Worm (Caenorhabditis elegans): ENCODE data around the gene sap-140.

Gene sap-140

ce11 chrIII:7548963-7549362 lies 49.4 kb downstream of the sap-140 start:
- no peak for TF ChIP-seq xnd-1 (tag; optimal IDR thresholded peaks at IDR 0.05)
- TF ChIP-seq ceh-58 (GFP tag; IDR thresholded peaks at IDR 0.05), result no peak
- TF ChIP-seq K12H6.12 (tag; optimal IDR thresholded peaks at IDR 0.05), result peak; percentile 9

ce11 chrIII:7550979-7551378 lies 51.4 kb downstream of the sap-140 start:
- TF ChIP-seq B0336.3 (GFP tag; IDR thresholded peaks at IDR 0.05) (no peak), akir-1 (GFP tag; optimal IDR thresholded peaks at IDR 0.05) (no peak), hsf-1 (GFP tag; IDR thresholded peaks at IDR 0.05) (no peak), ekl-4 (GFP tag; IDR thresholded peaks at IDR 0.05) (no peak), repo-1 (tag; optimal IDR thresholded peaks at IDR 0.05) (no peak), unc-62 (GFP tag; optimal IDR thresholded peaks at IDR 0.05) (peak; percentile 18), zfh-2 (GFP tag; conservative IDR thresholded peaks at IDR 0.05) (no peak), tlf-1 (GFP tag; optimal IDR thresholded peaks at IDR 0.05) (no peak), F10E7.11 (tag; optimal IDR thresholded peaks at IDR 0.05) (no peak)
